Fruit fly (Drosophila melanogaster) whole organism, embryonic: ENCODE results near the gene Dhc93AB.

ENCODE experiments used
- Bdp1 ChIP-seq: fragments of 200-800 bp; sonication (Bioruptor generic); optimal IDR thresholded peaks from 3 replicates; lab custom pipeline; 2016; ENCODE audit warnings: missing biosample characterization, missing genetic modification characterization
- Blimp-1 ChIP-seq: fragments of 200-800 bp; sonication (Bioruptor generic); optimal IDR thresholded peaks from 3 replicates; lab custom pipeline; 2018; ENCODE audit warnings: missing biosample characterization, missing genetic modification characterization, mild to moderate bottlenecking, moderate library complexity, missing genetic modification reagents
- CG11247 ChIP-seq: fragments of 200-800 bp; sonication (Bioruptor generic); IDR thresholded peaks from 2 replicates; pipeline ENCODE4 v1.3.6; 2022; ENCODE audit warnings: missing biosample characterization, missing genetic modification characterization
- CG11723 ChIP-seq: fragments of 200-800 bp; sonication (Bioruptor generic); optimal IDR thresholded peaks from 2 replicates; lab custom pipeline; 2017; ENCODE audit warnings: missing biosample characterization, mild to moderate bottlenecking, missing genetic modification characterization
- CG12769 ChIP-seq: fragments of 200-800 bp; sonication (Bioruptor generic); optimal IDR thresholded peaks from 2 replicates; lab custom pipeline; 2019; ENCODE audit warnings: missing biosample characterization, mild to moderate bottlenecking, missing genetic modification characterization, moderate library complexity
- CG15011 ChIP-seq: fragments of 200-800 bp; sonication (Bioruptor generic); optimal IDR thresholded peaks from 3 replicates; lab custom pipeline; 2018; ENCODE audit warnings: missing biosample characterization, mild to moderate bottlenecking, missing genetic modification characterization
- CG16815 ChIP-seq: fragments of 200-800 bp; sonication (Bioruptor generic); optimal IDR thresholded peaks from 3 replicates; lab custom pipeline; 2017; ENCODE audit warnings: missing biosample characterization, mild to moderate bottlenecking, missing genetic modification characterization
- CG17361 ChIP-seq: fragments of 200-800 bp; sonication (Bioruptor generic); IDR thresholded peaks from 3 replicates; pipeline ENCODE4 v1.3.6; 2022; ENCODE audit warnings: missing biosample characterization, missing genetic modification characterization
- CG17568 ChIP-seq: fragments of 200-800 bp; sonication (Bioruptor generic); optimal IDR thresholded peaks from 2 replicates; lab custom pipeline; 2018; ENCODE audit warnings: missing biosample characterization, mild to moderate bottlenecking, missing genetic modification characterization, moderate library complexity
- CG18764 ChIP-seq: fragments of 200-800 bp; sonication (Bioruptor generic); optimal IDR thresholded peaks from 3 replicates; lab custom pipeline; 2016; ENCODE audit warnings: missing biosample characterization, missing genetic modification characterization
- CG30403 ChIP-seq: fragments of 200-800 bp; sonication (Bioruptor generic); optimal IDR thresholded peaks from 3 replicates; lab custom pipeline; 2016; ENCODE audit warnings: missing biosample characterization, missing genetic modification characterization
- CG6689 ChIP-seq: fragments of 200-800 bp; sonication (Bioruptor generic); IDR thresholded peaks from 2 replicates; pipeline ENCODE4 v1.3.6; 2022; ENCODE audit warnings: missing biosample characterization, missing genetic modification characterization
- CG7372 ChIP-seq: fragments of 200-800 bp; sonication (Bioruptor generic); IDR thresholded peaks from 2 replicates; pipeline ENCODE4 v1.3.6; 2022; ENCODE audit warnings: missing biosample characterization, missing genetic modification characterization
- CG9876 ChIP-seq: fragments of 200-800 bp; sonication (Bioruptor generic); optimal IDR thresholded peaks from 2 replicates; lab custom pipeline; 2016; ENCODE audit warnings: missing biosample characterization, missing genetic modification characterization
- Deaf1 ChIP-seq: fragments of 200-800 bp; optimal IDR thresholded peaks from 3 replicates; lab custom pipeline; 2019; ENCODE audit warnings: missing biosample characterization, mild to moderate bottlenecking, missing genetic modification characterization, moderate library complexity
- Elba2 ChIP-seq: fragments of 200-800 bp; sonication (Bioruptor generic); optimal IDR thresholded peaks from 3 replicates; lab custom pipeline; 2016; ENCODE audit warnings: missing biosample characterization, missing genetic modification characterization
- GATAe ChIP-seq: fragments of 200-800 bp; sonication (Bioruptor generic); conservative IDR thresholded peaks from 2 replicates; pipeline ENCODE4 v1.3.6; 2022; ENCODE audit warnings: missing biosample characterization, missing genetic modification characterization
- HHEX ChIP-seq: fragments of 200-800 bp; sonication (Bioruptor generic); optimal IDR thresholded peaks from 3 replicates; lab custom pipeline; 2017; ENCODE audit warnings: missing biosample characterization, mild to moderate bottlenecking, missing genetic modification characterization, missing genetic modification reagents
- HLH4C ChIP-seq: fragments of 200-800 bp; sonication (Bioruptor generic); IDR thresholded peaks from 3 replicates; pipeline ENCODE4 v1.3.6; 2022; ENCODE audit warnings: missing biosample characterization, missing genetic modification characterization; ENCODE audit not compliant: partially characterized antibody
- NC2α ChIP-seq: fragments of 200-800 bp; sonication (Bioruptor generic); optimal IDR thresholded peaks from 2 replicates; lab custom pipeline; 2016; ENCODE audit warnings: missing biosample characterization, missing genetic modification characterization
- Oaz ChIP-seq: fragments of 200-800 bp; sonication (Bioruptor generic); IDR thresholded peaks from 2 replicates; pipeline ENCODE4 v1.3.6; 2022; ENCODE audit warnings: missing biosample characterization, missing genetic modification characterization
- Pdp1 ChIP-seq, 2 experiments: fragments of 200-800 bp; sonication (Bioruptor generic); optimal IDR thresholded peaks; 3 replicates each; lab custom pipeline; 2016; ENCODE audit warnings: missing biosample characterization in 2 of 2, missing genetic modification characterization in 2 of 2, mild to moderate bottlenecking in 1 of 2, moderate library complexity in 1 of 2
- Trl ChIP-seq, 3 experiments: fragments of >200 bp in 2 of 3; fragments of 200-800 bp in 1 of 3; sonication (Bioruptor generic) in 1 of 3; optimal IDR thresholded peaks; 2 replicates in 1 of 3; 3 replicates in 2 of 3; lab custom pipeline; 2016 to 2017; ENCODE audit warnings: missing biosample characterization in 1 of 3, missing genetic modification characterization in 1 of 3
- bigmax ChIP-seq: fragments of 200-800 bp; sonication (Bioruptor generic); optimal IDR thresholded peaks from 2 replicates; lab custom pipeline; 2018; ENCODE audit warnings: missing biosample characterization, mild to moderate bottlenecking, missing genetic modification characterization
- cg ChIP-seq: fragments of 200-800 bp; sonication (Bioruptor generic); optimal IDR thresholded peaks from 3 replicates; lab custom pipeline; 2019; ENCODE audit warnings: missing biosample characterization, mild to moderate bottlenecking, missing genetic modification characterization, moderate library complexity
- danr ChIP-seq: fragments of 200-800 bp; sonication (Bioruptor generic); IDR thresholded peaks from 2 replicates; pipeline ENCODE4 v1.3.6; 2022; ENCODE audit warnings: missing biosample characterization, missing genetic modification characterization
- dm ChIP-seq: fragments of 200-800 bp; sonication (Bioruptor generic); optimal IDR thresholded peaks from 3 replicates; lab custom pipeline; 2016; ENCODE audit warnings: missing biosample characterization, missing genetic modification characterization
- esg ChIP-seq: fragments of 200-800 bp; sonication (Bioruptor generic); conservative IDR thresholded peaks from 2 replicates; pipeline ENCODE4 v1.3.6; 2022; ENCODE audit warnings: missing biosample characterization, missing genetic modification characterization
- exex ChIP-seq: fragments of 200-800 bp; sonication (Bioruptor generic); optimal IDR thresholded peaks from 4 replicates; lab custom pipeline; 2018; ENCODE audit warnings: missing biosample characterization, mild to moderate bottlenecking, missing genetic modification characterization, moderate library complexity
- fd102C ChIP-seq: fragments of 200-800 bp; sonication (Bioruptor generic); optimal IDR thresholded peaks from 2 replicates; lab custom pipeline; 2018; ENCODE audit warnings: missing biosample characterization, mild to moderate bottlenecking, missing genetic modification characterization, moderate library complexity
- gt ChIP-seq: fragments of 200-800 bp; sonication (Bioruptor generic); IDR thresholded peaks from 2 replicates; pipeline ENCODE4 v1.3.6; 2022; ENCODE audit warnings: missing biosample characterization, missing genetic modification characterization
- hb ChIP-seq: fragments of 200-800 bp; sonication (Bioruptor generic); IDR thresholded peaks from 3 replicates; pipeline ENCODE4 v1.3.6; 2022; ENCODE audit warnings: missing biosample characterization, missing genetic modification characterization; ENCODE audit not compliant: partially characterized antibody
- hbn ChIP-seq: fragments of 200-800 bp; sonication (Bioruptor generic); IDR thresholded peaks from 2 replicates; pipeline ENCODE4 v1.3.6; 2022; ENCODE audit warnings: missing biosample characterization, missing genetic modification characterization; ENCODE audit not compliant: partially characterized antibody
- kni ChIP-seq: fragments of 200-800 bp; sonication (Bioruptor generic); optimal IDR thresholded peaks from 3 replicates; lab custom pipeline; 2017; ENCODE audit warnings: mild to moderate bottlenecking, missing biosample characterization, missing genetic modification reagents, missing genetic modification characterization
- nau ChIP-seq: fragments of 200-800 bp; sonication (Bioruptor generic); optimal IDR thresholded peaks from 3 replicates; lab custom pipeline; 2017; ENCODE audit warnings: missing biosample characterization, mild to moderate bottlenecking, missing genetic modification characterization, missing genetic modification reagents
- rib ChIP-seq: fragments of 200-800 bp; sonication (Bioruptor generic); IDR thresholded peaks from 2 replicates; pipeline ENCODE4 v1.3.6; 2022; ENCODE audit warnings: missing biosample characterization, missing genetic modification characterization
- schlank ChIP-seq: fragments of 200-800 bp; sonication (Bioruptor generic); optimal IDR thresholded peaks from 2 replicates; lab custom pipeline; 2018; ENCODE audit warnings: missing biosample characterization, mild to moderate bottlenecking, missing genetic modification characterization
- unc-4 ChIP-seq: fragments of 200-800 bp; sonication (Bioruptor generic); IDR thresholded peaks from 2 replicates; pipeline ENCODE4 v1.3.6; 2022; ENCODE audit warnings: missing biosample characterization, missing genetic modification characterization; ENCODE audit not compliant: partially characterized antibody
- vvl ChIP-seq: fragments of 200-800 bp; sonication (Bioruptor generic); IDR thresholded peaks from 2 replicates; pipeline ENCODE4 v1.3.6; 2022; ENCODE audit warnings: missing biosample characterization, missing genetic modification characterization

Gene Dhc93AB

dm6 chr3R:21059486-21060356, 17.4 kb upstream of the Dhc93AB start (continued):
- TF ChIP-seq Trl (optimal IDR thresholded peaks at IDR 0.05; lab: Kevin White, UChicago) = peak; percentile 72 to 80
- TF ChIP-seq Trl (GFP tag; optimal IDR thresholded peaks at IDR 0.05; lab: Kevin White, UChicago) = no peak
- no peak for TF ChIP-seq dm (GFP tag; lab: Kevin White, UChicago)
- no peak for TF ChIP-seq Deaf1 (tag; lab: Kevin White, UChicago)
- no peak for TF ChIP-seq vvl (GFP tag; lab: Robert Waterston, UW)
- peak in 1 of 2 experiments; percentile 56 for TF ChIP-seq Pdp1 (GFP tag; optimal IDR thresholded peaks at IDR 0.05; lab: Kevin White, UChicago)
- TF ChIP-seq Elba2 = peak; percentile 62
- peak; percentile 73 for TF ChIP-seq exex
- TF ChIP-seq danr (GFP tag; lab: Robert Waterston, UW) = no peak
- TF ChIP-seq hbn (GFP tag; lab: Robert Waterston, UW) = no peak

dm6 chr3R:21057519-21057918, 15.2 kb upstream of the Dhc93AB start:
- no peak for TF ChIP-seq fd102C
- no peak for TF ChIP-seq HLH4C (GFP tag; lab: Robert Waterston, UW)
- TF ChIP-seq CG17361 (GFP tag; lab: Robert Waterston, UW) = no peak
- TF ChIP-seq CG7372 = no peak
- TF ChIP-seq HHEX = no peak
- no peak for TF ChIP-seq cg (GFP tag; lab: Kevin White, UChicago)
- TF ChIP-seq CG12769 (tag; lab: Kevin White, UChicago) = no peak
- TF ChIP-seq CG18764 (GFP tag; lab: Kevin White, UChicago) = no peak
- no peak for TF ChIP-seq hb (GFP tag; lab: Robert Waterston, UW)
- TF ChIP-seq CG30403 (GFP tag; lab: Kevin White, UChicago) = no peak
- TF ChIP-seq CG9876 (GFP tag; lab: Kevin White, UChicago) = no peak
- TF ChIP-seq gt (GFP tag; lab: Robert Waterston, UW) = no peak
- no peak for TF ChIP-seq Blimp-1 (GFP tag; lab: Kevin White, UChicago)
- TF ChIP-seq CG16815 = no peak
- no peak for TF ChIP-seq schlank (tag; lab: Kevin White, UChicago)

DNA sequence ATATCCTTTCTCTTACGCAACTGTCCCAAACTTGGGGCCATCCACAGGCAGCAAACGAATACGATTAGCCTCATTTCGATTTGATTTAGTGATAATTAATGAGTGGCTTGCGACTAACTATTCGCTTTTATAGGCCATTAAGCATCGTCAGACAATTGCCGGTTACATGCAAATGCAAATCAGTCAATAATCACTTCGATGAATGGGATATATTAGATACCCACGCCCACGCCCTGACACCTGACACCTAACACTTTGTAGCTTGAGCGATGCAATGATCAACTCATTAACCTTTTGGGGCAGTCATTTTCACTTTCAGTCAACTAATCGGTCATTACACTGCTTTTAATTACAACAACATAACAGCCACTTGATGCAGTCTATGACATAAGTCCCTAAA, 8.6 kb upstream of the Dhc93AB start, which contains the start of gene Jhbp15:
TSS of gene Jhbp15 (minus strand) at position 101 of the 400 bp plus-strand sequence.
- TF ChIP-seq rib (no peak), nau (GFP tag; lab: Kevin White, UChicago) (no peak), CG11723 (GFP tag; lab: Kevin White, UChicago) (no peak), CG6689 (no peak), kni (GFP tag; lab: Kevin White, UChicago) (no peak), esg (GFP tag; lab: Robert Waterston, UW) (no peak), unc-4 (no peak), NC2α (no peak), CG15011 (GFP tag; lab: Kevin White, UChicago) (no peak), CG11247 (GFP tag; lab: Robert Waterston, UW) (no peak)

- TF ChIP-seq CG17568 (GFP tag; lab: Kevin White, UChicago) (no peak), Oaz (no peak), Bdp1 (GFP tag; lab: Kevin White, UChicago) (no peak), bigmax (no peak), GATAe (GFP tag; lab: Robert Waterston, UW) (no peak)
Measured at dm6 chr3R:21048729-21049128, 6.4 kb upstream of the Dhc93AB start, which contains the start of gene CG7079. Gene CG7079 (minus strand): TSS chr3R:21048829.
